Fruit fly (Drosophila melanogaster) whole organism, adult: ENCODE data around the gene Ddrgk1.
A peak's percentile ranks its signal among the peaks of the same experiment; 100 is the strongest.

Experiments
- CG11617 ChIP-seq: fragments of 200-800 bp; sonication (Bioruptor generic); optimal IDR thresholded peaks from 2 replicates; lab custom pipeline; 2017; ENCODE audit warnings: mild to moderate bottlenecking, missing biosample characterization, missing genetic modification reagents, missing genetic modification characterization
- CG12768 ChIP-seq: fragments of 200-800 bp; sonication (Bioruptor generic); optimal IDR thresholded peaks from 2 replicates; lab custom pipeline; 2017; ENCODE audit warnings: missing biosample characterization, missing genetic modification characterization, mild to moderate bottlenecking, moderate library complexity, missing genetic modification reagents
- CG14711 ChIP-seq: fragments of 200-800 bp; sonication (Bioruptor generic); optimal IDR thresholded peaks from 2 replicates; lab custom pipeline; 2018; ENCODE audit warnings: missing biosample characterization, mild to moderate bottlenecking, missing genetic modification characterization, moderate library complexity
- CG1620 ChIP-seq: fragments of 200-800 bp; sonication (Bioruptor generic); optimal IDR thresholded peaks from 2 replicates; lab custom pipeline; 2016; ENCODE audit warnings: missing biosample characterization, missing genetic modification characterization
- CG33017 ChIP-seq: fragments of 200-800 bp; sonication (Bioruptor generic); optimal IDR thresholded peaks from 2 replicates; lab custom pipeline; 2018; ENCODE audit warnings: missing biosample characterization, mild to moderate bottlenecking, missing genetic modification characterization, moderate library complexity
- CG5204 ChIP-seq: fragments of 200-800 bp; sonication (Bioruptor generic); optimal IDR thresholded peaks from 2 replicates; lab custom pipeline; 2016; ENCODE audit warnings: missing biosample characterization, missing genetic modification characterization
- CG7045 ChIP-seq: fragments of 200-800 bp; sonication (Bioruptor generic); optimal IDR thresholded peaks from 2 replicates; lab custom pipeline; 2017; ENCODE audit warnings: missing biosample characterization, mild to moderate bottlenecking, missing genetic modification characterization
- CG7101 ChIP-seq: fragments of 200-800 bp; sonication (Bioruptor generic); optimal IDR thresholded peaks from 2 replicates; lab custom pipeline; 2018; ENCODE audit warnings: missing biosample characterization, mild to moderate bottlenecking, missing genetic modification characterization, moderate library complexity
- Clk ChIP-seq: fragments of 200-800 bp; sonication (Bioruptor generic); optimal IDR thresholded peaks from 2 replicates; lab custom pipeline; 2017; ENCODE audit warnings: missing biosample characterization, missing genetic modification characterization
- Crg-1 ChIP-seq: fragments of 200-800 bp; sonication (Bioruptor generic); optimal IDR thresholded peaks from 2 replicates; lab custom pipeline; 2016; ENCODE audit warnings: missing biosample characterization, missing genetic modification characterization
- Hr96 ChIP-seq: fragments of 200-800 bp; sonication (Bioruptor generic); optimal IDR thresholded peaks from 2 replicates; lab custom pipeline; 2016; ENCODE audit warnings: missing biosample characterization, missing genetic modification characterization
- Mnt ChIP-seq: fragments of 200-800 bp; sonication (Bioruptor generic); optimal IDR thresholded peaks from 2 replicates; lab custom pipeline; 2016; ENCODE audit warnings: missing biosample characterization, mild to moderate bottlenecking, missing genetic modification characterization
- bab1 ChIP-seq: fragments of 200-800 bp; sonication (Bioruptor generic); optimal IDR thresholded peaks from 3 replicates; lab custom pipeline; 2019; ENCODE audit warnings: missing biosample characterization, mild to moderate bottlenecking, missing genetic modification characterization, moderate library complexity
- cic ChIP-seq: fragments of 200-800 bp; sonication (Bioruptor generic); optimal IDR thresholded peaks from 2 replicates; lab custom pipeline; 2017; ENCODE audit warnings: missing biosample characterization, mild to moderate bottlenecking, missing genetic modification characterization, moderate library complexity
- cnc ChIP-seq, 2 experiments: fragments of >200 bp; optimal IDR thresholded peaks; 2 replicates each; lab custom pipeline; 2017
- kay ChIP-seq: fragments of 200-800 bp; sonication (Bioruptor generic); peaks from one replicate; lab custom pipeline; 2016; ENCODE audit warnings: missing biosample characterization, missing genetic modification characterization, borderline replicate concordance
- ovo ChIP-seq: fragments of 200-800 bp; sonication (Bioruptor generic); optimal IDR thresholded peaks from 2 replicates; lab custom pipeline; 2016; ENCODE audit warnings: missing biosample characterization, missing genetic modification characterization
- pad ChIP-seq: fragments of 200-800 bp; sonication (Bioruptor generic); optimal IDR thresholded peaks from 3 replicates; lab custom pipeline; 2017; ENCODE audit warnings: missing biosample characterization, missing genetic modification characterization, mild to moderate bottlenecking, moderate library complexity, missing genetic modification reagents
- tj ChIP-seq: fragments of 200-800 bp; sonication (Bioruptor generic); optimal IDR thresholded peaks from 3 replicates; lab custom pipeline; 2017; ENCODE audit warnings: missing biosample characterization, mild to moderate bottlenecking, missing genetic modification characterization, moderate library complexity
- toe ChIP-seq: fragments of 200-800 bp; sonication (Bioruptor generic); optimal IDR thresholded peaks from 2 replicates; lab custom pipeline; 2016; ENCODE audit warnings: missing biosample characterization, missing genetic modification characterization

The Ddrgk1 gene

dm6 chr3R:21203660-21204499 lies 11.0 kb upstream of the Ddrgk1 start:
- TF ChIP-seq cic (GFP tag; lab: Kevin White, UChicago) (peak; percentile 95), pad (GFP tag; lab: Kevin White, UChicago) (no peak), Mnt (GFP tag; lab: Kevin White, UChicago) (peak; percentile 48), cnc (optimal IDR thresholded peaks at IDR 0.05; lab: Kevin White, UChicago) (peak in 1 of 2 experiments; percentile 34), CG12768 (GFP tag; lab: Kevin White, UChicago) (peak; percentile 75), CG33017 (tag; lab: Kevin White, UChicago) (peak; percentile 75), CG5204 (GFP tag; lab: Kevin White, UChicago) (no peak), CG7101 (tag; lab: Kevin White, UChicago) (peak; percentile 58), kay (peak; percentile 89), Clk (GFP tag; lab: Kevin White, UChicago) (no peak)

- TF ChIP-seq CG7101 (tag; lab: Kevin White, UChicago) (peak; percentile 88), CG33017 (tag; lab: Kevin White, UChicago) (peak; percentile 74), tj (GFP tag; lab: Kevin White, UChicago) (peak; percentile 57), toe (peak; percentile 63), CG7045 (GFP tag; lab: Kevin White, UChicago) (peak; percentile 79), CG12768 (GFP tag; lab: Kevin White, UChicago) (peak; percentile 40), kay (no peak), Mnt (GFP tag; lab: Kevin White, UChicago) (peak; percentile 39), Hr96 (GFP tag; lab: Kevin White, UChicago) (peak; percentile 87), pad (GFP tag; lab: Kevin White, UChicago) (peak; percentile 78), bab1 (GFP tag; lab: Kevin White, UChicago) (peak; percentile 86), ovo (GFP tag; lab: Kevin White, UChicago) (peak; percentile 53), CG1620 (GFP tag; lab: Kevin White, UChicago) (peak; percentile 17), CG5204 (GFP tag; lab: Kevin White, UChicago) (peak; percentile 89), cnc (optimal IDR thresholded peaks at IDR 0.05; lab: Kevin White, UChicago) (no peak), CG14711 (tag; lab: Kevin White, UChicago) (peak; percentile 87), CG11617 (GFP tag; lab: Kevin White, UChicago) (peak; percentile 91), Crg-1 (GFP tag; lab: Kevin White, UChicago) (peak; percentile 57), cic (GFP tag; lab: Kevin White, UChicago) (peak; percentile 30), Clk (GFP tag; lab: Kevin White, UChicago) (peak; percentile 74)
These were observed 10.2 kb upstream of the Ddrgk1 start for dm6 chr3R:21204500-21205167.

dm6 chr3R:21205680-21206326 lies 9.1 kb upstream of the Ddrgk1 start:
- TF ChIP-seq toe (no peak), tj (GFP tag; lab: Kevin White, UChicago) (peak; percentile 5), pad (GFP tag; lab: Kevin White, UChicago) (no peak), CG12768 (GFP tag; lab: Kevin White, UChicago) (peak; percentile 5)

- peak; percentile 1 for TF ChIP-seq bab1 (GFP tag; lab: Kevin White, UChicago)
- peak; percentile 54 for TF ChIP-seq CG7101 (tag; lab: Kevin White, UChicago)
- TF ChIP-seq ovo (GFP tag; lab: Kevin White, UChicago) = no peak
- TF ChIP-seq CG11617 (GFP tag; lab: Kevin White, UChicago) = peak; percentile 39
- TF ChIP-seq CG5204 (GFP tag; lab: Kevin White, UChicago) = no peak
- TF ChIP-seq CG14711 (tag; lab: Kevin White, UChicago) = peak; percentile 32
- no peak for TF ChIP-seq kay
- no peak for TF ChIP-seq toe
- TF ChIP-seq CG33017 (tag; lab: Kevin White, UChicago) = peak; percentile 51
- TF ChIP-seq cnc (optimal IDR thresholded peaks at IDR 0.05; lab: Kevin White, UChicago) = no peak
- no peak for TF ChIP-seq CG12768 (GFP tag; lab: Kevin White, UChicago)
- TF ChIP-seq Crg-1 (GFP tag; lab: Kevin White, UChicago) = no peak
- no peak for TF ChIP-seq CG7045 (GFP tag; lab: Kevin White, UChicago)
- TF ChIP-seq Mnt (GFP tag; lab: Kevin White, UChicago) = no peak
These were observed 8.6 kb upstream of the Ddrgk1 start for dm6 chr3R:21206327-21206728.

dm6 chr3R:21206802-21207238 lies 8.1 kb upstream of the Ddrgk1 start:
- TF ChIP-seq CG7045 (GFP tag; lab: Kevin White, UChicago) = no peak
- TF ChIP-seq CG11617 (GFP tag; lab: Kevin White, UChicago) = peak; percentile 18
- TF ChIP-seq pad (GFP tag; lab: Kevin White, UChicago) = no peak
- peak; percentile 90 for TF ChIP-seq kay
- peak; percentile 82 for TF ChIP-seq CG12768 (GFP tag; lab: Kevin White, UChicago)
- TF ChIP-seq cnc (optimal IDR thresholded peaks at IDR 0.05; lab: Kevin White, UChicago) = peak in 1 of 2 experiments; percentile 88
- peak; percentile 39 for TF ChIP-seq Crg-1 (GFP tag; lab: Kevin White, UChicago)
- peak; percentile 6 for TF ChIP-seq CG7101 (tag; lab: Kevin White, UChicago)
- no peak for TF ChIP-seq CG1620 (GFP tag; lab: Kevin White, UChicago)
- TF ChIP-seq toe = no peak
- peak; percentile 99 for TF ChIP-seq cic (GFP tag; lab: Kevin White, UChicago)
- TF ChIP-seq bab1 (GFP tag; lab: Kevin White, UChicago) = no peak
- TF ChIP-seq ovo (GFP tag; lab: Kevin White, UChicago) = peak; percentile 30
- no peak for TF ChIP-seq Hr96 (GFP tag; lab: Kevin White, UChicago)
- TF ChIP-seq tj (GFP tag; lab: Kevin White, UChicago) = no peak
- peak; percentile 40 for TF ChIP-seq CG33017 (tag; lab: Kevin White, UChicago)
- TF ChIP-seq Clk (GFP tag; lab: Kevin White, UChicago) = no peak
- TF ChIP-seq CG5204 (GFP tag; lab: Kevin White, UChicago) = no peak
- TF ChIP-seq Mnt (GFP tag; lab: Kevin White, UChicago) = peak; percentile 68
- no peak for TF ChIP-seq CG14711 (tag; lab: Kevin White, UChicago)
